Fruit fly (Drosophila melanogaster) whole organism, embryonic: ENCODE results near the gene CG5510.

Source experiments
- ATbp ChIP-seq: fragments of 200-800 bp; sonication (Bioruptor generic); optimal IDR thresholded peaks from 2 replicates; lab custom pipeline; 2017; ENCODE audit warnings: missing biosample characterization, mild to moderate bottlenecking, missing genetic modification characterization, missing genetic modification reagents
- Abd-B ChIP-seq: fragments of 200-800 bp; sonication (Bioruptor generic); optimal IDR thresholded peaks from 2 replicates; lab custom pipeline; 2018; ENCODE audit warnings: missing biosample characterization, mild to moderate bottlenecking, missing genetic modification characterization, moderate library complexity
- Adf1 ChIP-seq: fragments of 200-800 bp; sonication (Bioruptor generic); IDR thresholded peaks from 2 replicates; pipeline ENCODE4 v1.3.6; 2022; ENCODE audit warnings: missing biosample characterization, missing genetic modification characterization
- Antp ChIP-seq: fragments of 200-800 bp; sonication (Bioruptor generic); optimal IDR thresholded peaks from 3 replicates; lab custom pipeline; 2016; ENCODE audit warnings: missing biosample characterization, missing genetic modification characterization
- B-H2 ChIP-seq: fragments of 200-800 bp; sonication (Bioruptor generic); optimal IDR thresholded peaks from 2 replicates; lab custom pipeline; 2018; ENCODE audit warnings: missing biosample characterization, mild to moderate bottlenecking, missing genetic modification characterization
- BEAF-32 ChIP-seq: fragments of 200-800 bp; sonication (Bioruptor generic); optimal IDR thresholded peaks from 3 replicates; lab custom pipeline; 2017; ENCODE audit warnings: missing biosample characterization, missing genetic modification characterization, mild to moderate bottlenecking, moderate library complexity, missing genetic modification reagents
- CG10209 ChIP-seq: fragments of 200-800 bp; sonication (Bioruptor generic); optimal IDR thresholded peaks from 3 replicates; lab custom pipeline; 2017; ENCODE audit warnings: missing biosample characterization, mild to moderate bottlenecking, missing genetic modification characterization, missing genetic modification reagents
- CG10543 ChIP-seq: fragments of 200-800 bp; sonication (Bioruptor generic); optimal IDR thresholded peaks from 3 replicates; lab custom pipeline; 2017; ENCODE audit warnings: missing biosample characterization, mild to moderate bottlenecking, missing genetic modification characterization, moderate library complexity
- CG11696 ChIP-seq: fragments of 200-800 bp; sonication (Bioruptor generic); IDR thresholded peaks from 2 replicates; pipeline ENCODE4 v1.3.6; 2022; ENCODE audit warnings: missing biosample characterization, missing genetic modification characterization
- CG12155 ChIP-seq: fragments of 200-800 bp; sonication (Bioruptor generic); optimal IDR thresholded peaks from 3 replicates; lab custom pipeline; 2016; ENCODE audit warnings: missing biosample characterization, missing genetic modification characterization
- CG12299 ChIP-seq: fragments of 200-800 bp; sonication (Bioruptor generic); optimal IDR thresholded peaks from 2 replicates; lab custom pipeline; 2018; ENCODE audit warnings: missing biosample characterization, mild to moderate bottlenecking, missing genetic modification characterization
- CG12744 ChIP-seq: fragments of 200-800 bp; sonication (Bioruptor generic); optimal IDR thresholded peaks from 2 replicates; lab custom pipeline; 2016; ENCODE audit warnings: missing biosample characterization, missing genetic modification characterization
- CG13123 ChIP-seq: fragments of 200-800 bp; sonication (Bioruptor generic); optimal IDR thresholded peaks from 2 replicates; lab custom pipeline; 2016; ENCODE audit warnings: missing biosample characterization, missing genetic modification characterization
- CG13424 ChIP-seq: fragments of 200-800 bp; sonication (Bioruptor generic); optimal IDR thresholded peaks from 2 replicates; lab custom pipeline; 2019; ENCODE audit warnings: missing biosample characterization, mild to moderate bottlenecking, missing genetic modification characterization, moderate library complexity
- CG16779 ChIP-seq: fragments of 200-800 bp; sonication (Bioruptor generic); IDR thresholded peaks from 2 replicates; pipeline ENCODE4 v1.3.6; 2022; ENCODE audit warnings: missing biosample characterization, missing genetic modification characterization
- CG17802 ChIP-seq: fragments of 200-800 bp; sonication (Bioruptor generic); optimal IDR thresholded peaks from 2 replicates; lab custom pipeline; 2018; ENCODE audit warnings: missing biosample characterization, mild to moderate bottlenecking, missing genetic modification characterization, moderate library complexity
- CG18262 ChIP-seq: fragments of 200-800 bp; optimal IDR thresholded peaks from 3 replicates; lab custom pipeline; 2019; ENCODE audit warnings: missing biosample characterization, mild to moderate bottlenecking, missing genetic modification characterization, moderate library complexity
- CG2120 ChIP-seq: fragments of 200-800 bp; sonication (Bioruptor generic); optimal IDR thresholded peaks from 3 replicates; lab custom pipeline; 2016; ENCODE audit warnings: missing biosample characterization, missing genetic modification characterization
- CG2678 ChIP-seq: fragments of 200-800 bp; sonication (Bioruptor generic); optimal IDR thresholded peaks from 3 replicates; lab custom pipeline; 2019; ENCODE audit warnings: missing biosample characterization, mild to moderate bottlenecking, missing genetic modification characterization, moderate library complexity
- CG2712 ChIP-seq: fragments of 200-800 bp; optimal IDR thresholded peaks from 3 replicates; lab custom pipeline; 2019; ENCODE audit warnings: missing biosample characterization, mild to moderate bottlenecking, missing genetic modification characterization, moderate library complexity
- CG30431 ChIP-seq: fragments of 200-800 bp; sonication (Bioruptor generic); optimal IDR thresholded peaks from 2 replicates; lab custom pipeline; 2017; ENCODE audit warnings: missing biosample characterization, missing genetic modification characterization
- CG6854 ChIP-seq: fragments of 200-800 bp; sonication (Bioruptor generic); optimal IDR thresholded peaks from 3 replicates; lab custom pipeline; 2017; ENCODE audit warnings: missing biosample characterization, mild to moderate bottlenecking, missing genetic modification characterization
- CG9215 ChIP-seq: fragments of 200-800 bp; sonication (Bioruptor generic); IDR thresholded peaks from 2 replicates; pipeline ENCODE4 v1.3.6; 2022; ENCODE audit warnings: missing biosample characterization, missing genetic modification characterization
- CG9932 ChIP-seq: fragments of 200-800 bp; sonication (Bioruptor generic); IDR thresholded peaks from 2 replicates; pipeline ENCODE4 v1.3.6; 2022; ENCODE audit warnings: missing biosample characterization, missing genetic modification characterization
- E2f1 ChIP-seq: fragments of 200-800 bp; sonication (Bioruptor generic); IDR thresholded peaks from 2 replicates; pipeline ENCODE4 v1.3.6; 2022; ENCODE audit warnings: missing biosample characterization, missing genetic modification characterization
- ERR ChIP-seq: fragments of 200-800 bp; sonication (Bioruptor generic); optimal IDR thresholded peaks from 2 replicates; lab custom pipeline; 2016; ENCODE audit warnings: missing biosample characterization, missing genetic modification characterization
- Hand ChIP-seq: fragments of 200-800 bp; sonication (Bioruptor generic); optimal IDR thresholded peaks from 2 replicates; lab custom pipeline; 2017; ENCODE audit warnings: mild to moderate bottlenecking, missing biosample characterization, missing genetic modification reagents, missing genetic modification characterization
- Hr51 ChIP-seq, 2 experiments: fragments of 200-800 bp; sonication (Bioruptor generic); optimal IDR thresholded peaks; 2 replicates in 1 of 2; 3 replicates in 1 of 2; lab custom pipeline; 2016 to 2018; ENCODE audit warnings: missing biosample characterization in 2 of 2, missing genetic modification characterization in 2 of 2, mild to moderate bottlenecking in 1 of 2, moderate library complexity in 1 of 2
- Nf-YA ChIP-seq: fragments of 200-800 bp; sonication (Bioruptor generic); IDR thresholded peaks from 2 replicates; pipeline ENCODE4 v1.3.6; 2022; ENCODE audit warnings: missing biosample characterization, missing genetic modification characterization
- Oaz ChIP-seq: fragments of 200-800 bp; sonication (Bioruptor generic); IDR thresholded peaks from 2 replicates; pipeline ENCODE4 v1.3.6; 2022; ENCODE audit warnings: missing biosample characterization, missing genetic modification characterization
- Sox102F ChIP-seq: fragments of 200-800 bp; sonication (Bioruptor generic); optimal IDR thresholded peaks from 2 replicates; lab custom pipeline; 2018; ENCODE audit warnings: missing biosample characterization, mild to moderate bottlenecking, missing genetic modification characterization, moderate library complexity
- Xbp1 ChIP-seq: fragments of 200-800 bp; sonication (Bioruptor generic); optimal IDR thresholded peaks from 3 replicates; lab custom pipeline; 2016; ENCODE audit warnings: missing biosample characterization, mild to moderate bottlenecking, missing genetic modification characterization
- Xrp1 ChIP-seq: fragments of 200-800 bp; sonication (Bioruptor generic); IDR thresholded peaks from 2 replicates; pipeline ENCODE4 v1.3.6; 2022; ENCODE audit warnings: missing biosample characterization, missing genetic modification characterization
- al ChIP-seq: fragments of 200-800 bp; sonication (Bioruptor generic); IDR thresholded peaks from 2 replicates; pipeline ENCODE4 v1.3.6; 2022; ENCODE audit warnings: missing biosample characterization, missing genetic modification characterization
- ato ChIP-seq: fragments of 200-800 bp; sonication (Bioruptor generic); IDR thresholded peaks from 2 replicates; pipeline ENCODE4 v1.3.6; 2022; ENCODE audit warnings: missing biosample characterization, missing genetic modification characterization; ENCODE audit not compliant: partially characterized antibody
- corto ChIP-seq: fragments of 200-800 bp; sonication (Bioruptor generic); optimal IDR thresholded peaks from 2 replicates; lab custom pipeline; 2016; ENCODE audit warnings: missing biosample characterization, mild to moderate bottlenecking, missing genetic modification characterization, moderate library complexity
- eyg ChIP-seq: fragments of 200-800 bp; sonication (Bioruptor generic); optimal IDR thresholded peaks from 3 replicates; lab custom pipeline; 2016; ENCODE audit warnings: missing biosample characterization, missing genetic modification characterization
- gfzf ChIP-seq: fragments of 200-800 bp; sonication (Bioruptor generic); optimal IDR thresholded peaks from 2 replicates; lab custom pipeline; 2016; ENCODE audit warnings: missing biosample characterization, mild to moderate bottlenecking, missing genetic modification characterization, moderate library complexity
- grau ChIP-seq: fragments of 200-800 bp; optimal IDR thresholded peaks from 3 replicates; lab custom pipeline; 2019; ENCODE audit warnings: missing biosample characterization, mild to moderate bottlenecking, missing genetic modification characterization, moderate library complexity
- gsb ChIP-seq: fragments of 200-800 bp; sonication (Bioruptor generic); IDR thresholded peaks from 2 replicates; pipeline ENCODE4 v1.3.6; 2022; ENCODE audit warnings: missing biosample characterization, missing genetic modification characterization
- gsb-n ChIP-seq: fragments of 200-800 bp; sonication (Bioruptor generic); optimal IDR thresholded peaks from 3 replicates; lab custom pipeline; 2018; ENCODE audit warnings: missing biosample characterization, mild to moderate bottlenecking, missing genetic modification characterization
- hth ChIP-seq: fragments of >200 bp; optimal IDR thresholded peaks from 2 replicates; lab custom pipeline; 2017; ENCODE audit warnings: inconsistent platforms
- kay ChIP-seq: fragments of 200-800 bp; sonication (Bioruptor generic); optimal IDR thresholded peaks from 2 replicates; lab custom pipeline; 2016; ENCODE audit warnings: missing biosample characterization, missing genetic modification characterization
- knrl ChIP-seq: fragments of 200-800 bp; sonication (Bioruptor generic); IDR thresholded peaks from 3 replicates; pipeline ENCODE4 v1.3.6; 2022; ENCODE audit warnings: missing biosample characterization, missing genetic modification characterization; ENCODE audit not compliant: partially characterized antibody
- nerfin-2 ChIP-seq: fragments of 200-800 bp; sonication (Bioruptor generic); IDR thresholded peaks from 2 replicates; pipeline ENCODE4 v1.3.6; 2022; ENCODE audit warnings: missing biosample characterization, missing genetic modification characterization; ENCODE audit not compliant: partially characterized antibody
- oc ChIP-seq: fragments of 200-800 bp; sonication (Bioruptor generic); optimal IDR thresholded peaks from 2 replicates; lab custom pipeline; 2018; ENCODE audit warnings: missing biosample characterization, mild to moderate bottlenecking, missing genetic modification characterization, moderate library complexity
- p53 ChIP-seq: fragments of 200-800 bp; sonication (Bioruptor generic); optimal IDR thresholded peaks from 2 replicates; lab custom pipeline; 2016; ENCODE audit warnings: missing biosample characterization, missing genetic modification characterization
- sima ChIP-seq: fragments of 200-800 bp; sonication (Bioruptor generic); optimal IDR thresholded peaks from 2 replicates; lab custom pipeline; 2016; ENCODE audit warnings: missing biosample characterization, missing genetic modification characterization
- ttk ChIP-seq: fragments of 200-800 bp; sonication (Bioruptor generic); IDR thresholded peaks from 2 replicates; pipeline ENCODE4 v2.1.2; 2022; ENCODE audit warnings: missing biosample characterization, missing genetic modification characterization
- vfl ChIP-seq: fragments of 200-800 bp; sonication (Bioruptor generic); optimal IDR thresholded peaks from 2 replicates; lab custom pipeline; 2016; ENCODE audit warnings: missing biosample characterization, missing genetic modification characterization
- zf30C ChIP-seq: fragments of 200-800 bp; sonication (Bioruptor generic); optimal IDR thresholded peaks from 3 replicates; lab custom pipeline; 2018; ENCODE audit warnings: missing biosample characterization, mild to moderate bottlenecking, missing genetic modification characterization

The CG5510 gene

dm6 chr3R:24188619-24189018 is 19.3 kb upstream of the CG5510 start, which contains the start of gene CG5515 (continued):
- peak; percentile 48 for TF ChIP-seq eyg (GFP tag; lab: Kevin White, UChicago)
- peak; percentile 36; the same call in 1 of the 2 replicates for TF ChIP-seq CG11696
- peak; percentile 95 for TF ChIP-seq CG13424 (tag; lab: Kevin White, UChicago)
- TF ChIP-seq BEAF-32: peak; percentile 32
- TF ChIP-seq al (GFP tag; lab: Robert Waterston, UW): peak; percentile 72
- peak; percentile 47 for TF ChIP-seq vfl (GFP tag; lab: Kevin White, UChicago)
- no peak for TF ChIP-seq sima (GFP tag; lab: Kevin White, UChicago)
- TF ChIP-seq CG2678: no peak
- peak; percentile 36 for TF ChIP-seq CG30431 (GFP tag; lab: Kevin White, UChicago)
- peak; percentile 80 to 81 for TF ChIP-seq Hr51 (GFP tag; optimal IDR thresholded peaks at IDR 0.05; lab: Kevin White, UChicago)
- TF ChIP-seq hth (lab: Kevin White, UChicago): no peak
- TF ChIP-seq oc: peak; percentile 43
- TF ChIP-seq CG2120: peak; percentile 91
- TF ChIP-seq Hand (GFP tag; lab: Kevin White, UChicago): no peak
- no peak for TF ChIP-seq ATbp (GFP tag; lab: Kevin White, UChicago)
- peak; percentile 79 for TF ChIP-seq ttk (GFP tag; lab: Robert Waterston, UW)
- peak; percentile 81 for TF ChIP-seq CG2712
- TF ChIP-seq CG18262 (tag; lab: Kevin White, UChicago): peak; percentile 64
- TF ChIP-seq B-H2 (GFP tag; lab: Kevin White, UChicago): peak; percentile 75
- peak; percentile 47 for TF ChIP-seq corto (GFP tag; lab: Kevin White, UChicago)
- TF ChIP-seq CG9215 (GFP tag; lab: Robert Waterston, UW): peak; percentile 64
- TF ChIP-seq ato (GFP tag; lab: Robert Waterston, UW): peak; percentile 43; the same call in 1 of the 2 replicates
- TF ChIP-seq Xrp1 (GFP tag; lab: Robert Waterston, UW): peak; percentile 87
- TF ChIP-seq zf30C: no peak
- TF ChIP-seq CG10209 (GFP tag; lab: Kevin White, UChicago): peak; percentile 49
- peak; percentile 50 for TF ChIP-seq CG12744 (GFP tag; lab: Kevin White, UChicago)
- peak; percentile 56 for TF ChIP-seq CG13123 (GFP tag; lab: Kevin White, UChicago)
- TF ChIP-seq Xbp1 (GFP tag; lab: Kevin White, UChicago): peak; percentile 90
- TF ChIP-seq CG12299 (tag; lab: Kevin White, UChicago): peak; percentile 28
- TF ChIP-seq E2f1 (GFP tag; lab: Robert Waterston, UW): peak; percentile 75
- TF ChIP-seq knrl: peak; percentile 89
- TF ChIP-seq Antp (GFP tag; lab: Kevin White, UChicago): peak; percentile 63
- peak; percentile 16 for TF ChIP-seq p53 (GFP tag; lab: Kevin White, UChicago)
- TF ChIP-seq CG10543 (GFP tag; lab: Kevin White, UChicago): peak; percentile 54
- no peak for TF ChIP-seq gsb-n
- TF ChIP-seq CG12155 (GFP tag; lab: Kevin White, UChicago): peak; percentile 70
- no peak for TF ChIP-seq ERR (GFP tag; lab: Kevin White, UChicago)
- TF ChIP-seq nerfin-2: peak; percentile 88
- TF ChIP-seq Adf1 (GFP tag; lab: Robert Waterston, UW): peak; percentile 65
- peak; percentile 83 for TF ChIP-seq Oaz (GFP tag; lab: Robert Waterston, UW)
- peak; percentile 59 for TF ChIP-seq CG17802 (tag; lab: Kevin White, UChicago)
- TF ChIP-seq CG9932 (GFP tag; lab: Robert Waterston, UW): peak; percentile 88
- TF ChIP-seq Sox102F (GFP tag; lab: Kevin White, UChicago): peak; percentile 88
- TF ChIP-seq gsb (GFP tag; lab: Robert Waterston, UW): peak; percentile 72
- no peak for TF ChIP-seq CG6854 (GFP tag; lab: Kevin White, UChicago)
- no peak for TF ChIP-seq CG16779 (GFP tag; lab: Robert Waterston, UW)
- peak; percentile 77 for TF ChIP-seq grau
- peak; percentile 72 for TF ChIP-seq Abd-B
- TF ChIP-seq gfzf (GFP tag; lab: Kevin White, UChicago): peak; percentile 42
- peak; percentile 71; the same call in 1 of the 2 replicates for TF ChIP-seq Nf-YA
- TF ChIP-seq kay (GFP tag; lab: Kevin White, UChicago): peak; percentile 3
